Fruit fly (Drosophila melanogaster): ENCODE results near the gene ttk.

The ttk gene

dm6 chr3R:31720112-31720511 is 6.4 kb downstream of the ttk start:
- TF ChIP-seq Crg-1 (GFP tag; optimal IDR thresholded peaks at IDR 0.05): no peak
- no peak for TF ChIP-seq toe (GFP tag; optimal IDR thresholded peaks at IDR 0.05)
- no peak for TF ChIP-seq CG5204 (GFP tag; optimal IDR thresholded peaks at IDR 0.05)
- TF ChIP-seq Clk (GFP tag; optimal IDR thresholded peaks at IDR 0.05): no peak
- TF ChIP-seq ovo (GFP tag; optimal IDR thresholded peaks at IDR 0.05): no peak
- TF ChIP-seq Hr96 (GFP tag; optimal IDR thresholded peaks at IDR 0.05): no peak
- no peak for TF ChIP-seq CG1620 (GFP tag; optimal IDR thresholded peaks at IDR 0.05)

- TF ChIP-seq bab1 (GFP tag; optimal IDR thresholded peaks at IDR 0.05) (no peak), toe (GFP tag; optimal IDR thresholded peaks at IDR 0.05) (no peak), Clk (GFP tag; optimal IDR thresholded peaks at IDR 0.05) (no peak), CG11617 (GFP tag; optimal IDR thresholded peaks at IDR 0.05) (no peak), Mnt (GFP tag; optimal IDR thresholded peaks at IDR 0.05) (no peak), pad (GFP tag; optimal IDR thresholded peaks at IDR 0.05) (no peak), CG7101 (tag; optimal IDR thresholded peaks at IDR 0.05) (no peak), kay (GFP tag; ENCODE audit: borderline replicate concordance) (no peak), CG14711 (tag; optimal IDR thresholded peaks at IDR 0.05) (no peak), CG5204 (GFP tag; optimal IDR thresholded peaks at IDR 0.05) (no peak), Hr96 (GFP tag; optimal IDR thresholded peaks at IDR 0.05) (no peak), cnc (optimal IDR thresholded peaks at IDR 0.05) (no peak), CG7045 (GFP tag; optimal IDR thresholded peaks at IDR 0.05) (no peak), cic (GFP tag; optimal IDR thresholded peaks at IDR 0.05) (no peak), CG12768 (GFP tag; optimal IDR thresholded peaks at IDR 0.05) (no peak), CG1620 (GFP tag; optimal IDR thresholded peaks at IDR 0.05) (no peak)
Observed at dm6 chr3R:31721466-31721865, 7.8 kb downstream of the ttk start.

- no peak for TF ChIP-seq Hr96 (GFP tag; optimal IDR thresholded peaks at IDR 0.05)
- TF ChIP-seq CG5204 (GFP tag; optimal IDR thresholded peaks at IDR 0.05): no peak
- no peak for TF ChIP-seq CG7045 (GFP tag; optimal IDR thresholded peaks at IDR 0.05)
- TF ChIP-seq CG12768 (GFP tag; optimal IDR thresholded peaks at IDR 0.05): no peak
- no peak for TF ChIP-seq Clk (GFP tag; optimal IDR thresholded peaks at IDR 0.05)
- TF ChIP-seq CG7101 (tag; optimal IDR thresholded peaks at IDR 0.05): no peak
- TF ChIP-seq cnc (optimal IDR thresholded peaks at IDR 0.05): no peak
- TF ChIP-seq bab1 (GFP tag; optimal IDR thresholded peaks at IDR 0.05): no peak
- TF ChIP-seq CG1620 (GFP tag; optimal IDR thresholded peaks at IDR 0.05): no peak
- TF ChIP-seq CG11617 (GFP tag; optimal IDR thresholded peaks at IDR 0.05): no peak
- no peak for TF ChIP-seq tj (GFP tag; optimal IDR thresholded peaks at IDR 0.05)
- no peak for TF ChIP-seq kay (GFP tag; ENCODE audit: borderline replicate concordance)
- TF ChIP-seq CG14711 (tag; optimal IDR thresholded peaks at IDR 0.05): no peak
- TF ChIP-seq ovo (GFP tag; optimal IDR thresholded peaks at IDR 0.05): no peak
- TF ChIP-seq CG33017 (tag; optimal IDR thresholded peaks at IDR 0.05): no peak
- TF ChIP-seq pad (GFP tag; optimal IDR thresholded peaks at IDR 0.05): no peak
- TF ChIP-seq Mnt (GFP tag; optimal IDR thresholded peaks at IDR 0.05): no peak
- no peak for TF ChIP-seq cic (GFP tag; optimal IDR thresholded peaks at IDR 0.05)
- no peak for TF ChIP-seq Crg-1 (GFP tag; optimal IDR thresholded peaks at IDR 0.05)
- TF ChIP-seq toe (GFP tag; optimal IDR thresholded peaks at IDR 0.05): no peak
Observed at dm6 chr3R:31721958-31722357, 8.3 kb downstream of the ttk start.

dm6 chr3R:31723206-31723933 is 9.7 kb downstream of the ttk start:
- TF ChIP-seq CG14711 (tag; optimal IDR thresholded peaks at IDR 0.05) (no peak), toe (GFP tag; optimal IDR thresholded peaks at IDR 0.05) (peak; percentile 39), ovo (GFP tag; optimal IDR thresholded peaks at IDR 0.05) (peak; percentile 7), pad (GFP tag; optimal IDR thresholded peaks at IDR 0.05) (peak; percentile 27)

dm6 chr3R:31724136-31724535 is 10.5 kb downstream of the ttk start:
- TF ChIP-seq toe (GFP tag; optimal IDR thresholded peaks at IDR 0.05): no peak
- TF ChIP-seq ovo (GFP tag; optimal IDR thresholded peaks at IDR 0.05): no peak
- peak; percentile 32 for TF ChIP-seq kay (GFP tag; ENCODE audit: borderline replicate concordance)
- TF ChIP-seq cic (GFP tag; optimal IDR thresholded peaks at IDR 0.05): no peak

dm6 chr3R:31724580-31725320 is 11.1 kb downstream of the ttk start:
- TF ChIP-seq ovo (GFP tag; optimal IDR thresholded peaks at IDR 0.05) (no peak), pad (GFP tag; optimal IDR thresholded peaks at IDR 0.05) (peak; percentile 36), tj (GFP tag; optimal IDR thresholded peaks at IDR 0.05) (peak; percentile 73), bab1 (GFP tag; optimal IDR thresholded peaks at IDR 0.05) (peak; percentile 37)
